Fruit fly (Drosophila melanogaster): ENCODE results near the gene CG11035.

Gene CG11035

dm6 chr3R:8013121-8014009 lies 19.4 kb downstream of the CG11035 start, which contains the start of the genes CG10435 and Pbp95:
CG10435 (minus strand) TSS chr3R:8013201.
Pbp95 (plus strand) TSS chr3R:8013791.
- TF ChIP-seq CG8478 (optimal IDR thresholded peaks at IDR 0.05) (no peak), pan (optimal IDR thresholded peaks at IDR 0.05) (peak; percentile 71)

dm6 chr3R:8009080-8009620 lies 23.7 kb downstream of the CG11035 start, which contains the start of the genes CG11052 and CG3223:
CG11052 (minus strand) TSS chr3R:8009297.
CG3223 (plus strand) TSS chr3R:8009400.
- TF ChIP-seq psq (optimal IDR thresholded peaks at IDR 0.05) (no peak), Dll (optimal IDR thresholded peaks at IDR 0.05) (no peak), EcR (GFP tag; optimal IDR thresholded peaks at IDR 0.05) (no peak), CG8478 (optimal IDR thresholded peaks at IDR 0.05) (no peak), usp (GFP tag; optimal IDR thresholded peaks at IDR 0.05) (no peak), pan (optimal IDR thresholded peaks at IDR 0.05) (no peak)

- TF ChIP-seq CG8478 (optimal IDR thresholded peaks at IDR 0.05): no peak
- no peak for TF ChIP-seq EcR (GFP tag; optimal IDR thresholded peaks at IDR 0.05)
- TF ChIP-seq psq (optimal IDR thresholded peaks at IDR 0.05): no peak
- TF ChIP-seq Dll (optimal IDR thresholded peaks at IDR 0.05): no peak
- TF ChIP-seq usp (GFP tag; optimal IDR thresholded peaks at IDR 0.05): no peak
- no peak for TF ChIP-seq pan (optimal IDR thresholded peaks at IDR 0.05)
These were observed 25.1 kb downstream of the CG11035 start, which contains the start of gene CG2767 for dm6 chr3R:8007595-8008255. CG2767 (minus strand) TSS chr3R:8008110.

- TF ChIP-seq EcR (GFP tag; optimal IDR thresholded peaks at IDR 0.05) (no peak), CG8478 (optimal IDR thresholded peaks at IDR 0.05) (no peak), psq (optimal IDR thresholded peaks at IDR 0.05) (no peak), pan (optimal IDR thresholded peaks at IDR 0.05) (no peak), Dll (optimal IDR thresholded peaks at IDR 0.05) (no peak), usp (GFP tag; optimal IDR thresholded peaks at IDR 0.05) (no peak)
These were observed 31.6 kb downstream of the CG11035 start, which contains the start of the genes Kmn2 and CG2698 for dm6 chr3R:8001074-8001669. Kmn2 (minus strand) TSS chr3R:8001309. CG2698 (plus strand) TSS chr3R:8001562.

dm6 chr3R:7999530-8000116 lies 33.2 kb downstream of the CG11035 start, which contains the start of gene PIG-H:
PIG-H (plus strand) TSS chr3R:7999832.
- TF ChIP-seq EcR (GFP tag; optimal IDR thresholded peaks at IDR 0.05): no peak
- TF ChIP-seq Dll (optimal IDR thresholded peaks at IDR 0.05): no peak
- no peak for TF ChIP-seq pan (optimal IDR thresholded peaks at IDR 0.05)

dm6 chr3R:7998778-7999177 lies 34.0 kb downstream of the CG11035 start:
- TF ChIP-seq psq (optimal IDR thresholded peaks at IDR 0.05) (no peak), usp (GFP tag; optimal IDR thresholded peaks at IDR 0.05) (no peak), Dll (optimal IDR thresholded peaks at IDR 0.05) (no peak), CG8478 (optimal IDR thresholded peaks at IDR 0.05) (no peak), EcR (GFP tag; optimal IDR thresholded peaks at IDR 0.05) (no peak), pan (optimal IDR thresholded peaks at IDR 0.05) (no peak)

- no peak for TF ChIP-seq CG8478 (optimal IDR thresholded peaks at IDR 0.05)
These were observed 37.1 kb downstream of the CG11035 start, which contains the start of gene Elovl7 for dm6 chr3R:7995722-7996121. Elovl7 (minus strand) TSS chr3R:7995852.

- no peak for TF ChIP-seq CG8478 (optimal IDR thresholded peaks at IDR 0.05)
- no peak for TF ChIP-seq Dll (optimal IDR thresholded peaks at IDR 0.05)
- TF ChIP-seq psq (optimal IDR thresholded peaks at IDR 0.05): no peak
- no peak for TF ChIP-seq EcR (GFP tag; optimal IDR thresholded peaks at IDR 0.05)
- TF ChIP-seq pan (optimal IDR thresholded peaks at IDR 0.05): no peak
- no peak for TF ChIP-seq usp (GFP tag; optimal IDR thresholded peaks at IDR 0.05)
These were observed 38.2 kb downstream of the CG11035 start for dm6 chr3R:7994629-7995028.

- TF ChIP-seq Dll (optimal IDR thresholded peaks at IDR 0.05) (peak; percentile 34), EcR (GFP tag; optimal IDR thresholded peaks at IDR 0.05) (no peak)
These were observed 39.3 kb downstream of the CG11035 start for dm6 chr3R:7993506-7993905.

- no peak for TF ChIP-seq pan (optimal IDR thresholded peaks at IDR 0.05)
- no peak for TF ChIP-seq usp (GFP tag; optimal IDR thresholded peaks at IDR 0.05)
- no peak for TF ChIP-seq psq (optimal IDR thresholded peaks at IDR 0.05)
- no peak for TF ChIP-seq CG8478 (optimal IDR thresholded peaks at IDR 0.05)
These were observed 40.7 kb downstream of the CG11035 start for dm6 chr3R:7992100-7992499.

- TF ChIP-seq pan (optimal IDR thresholded peaks at IDR 0.05) (no peak), psq (optimal IDR thresholded peaks at IDR 0.05) (no peak), EcR (GFP tag; optimal IDR thresholded peaks at IDR 0.05) (no peak), CG8478 (optimal IDR thresholded peaks at IDR 0.05) (no peak), usp (GFP tag; optimal IDR thresholded peaks at IDR 0.05) (no peak), Dll (optimal IDR thresholded peaks at IDR 0.05) (no peak)
These were observed 41.4 kb downstream of the CG11035 start for dm6 chr3R:7991446-7991845.
